Fruit fly (Drosophila melanogaster) whole organism, embryonic: ENCODE data around the gene sra.

ENCODE experiments used
- Aef1 ChIP-seq: fragments of 200-800 bp; sonication (Bioruptor generic); IDR thresholded peaks from 3 replicates; pipeline ENCODE4 v1.3.6; 2022; ENCODE audit warnings: missing biosample characterization, missing genetic modification characterization
- CG10959 ChIP-seq: fragments of 200-800 bp; sonication (Bioruptor generic); IDR thresholded peaks from 2 replicates; pipeline ENCODE4 v1.3.6; 2022; ENCODE audit warnings: missing biosample characterization, missing genetic modification characterization
- CG13624 ChIP-seq: fragments of 200-800 bp; sonication (Bioruptor generic); optimal IDR thresholded peaks from 2 replicates; lab custom pipeline; 2016; ENCODE audit warnings: missing biosample characterization, missing genetic modification characterization
- CG15269 ChIP-seq: fragments of 200-800 bp; sonication (Bioruptor generic); optimal IDR thresholded peaks from 2 replicates; lab custom pipeline; 2018; ENCODE audit warnings: missing biosample characterization, mild to moderate bottlenecking, missing genetic modification characterization, moderate library complexity
- CG15696 ChIP-seq: fragments of 200-800 bp; sonication (Bioruptor generic); optimal IDR thresholded peaks from 2 replicates; lab custom pipeline; 2019; ENCODE audit warnings: missing biosample characterization, mild to moderate bottlenecking, missing genetic modification characterization, moderate library complexity
- CG17802 ChIP-seq: fragments of 200-800 bp; sonication (Bioruptor generic); optimal IDR thresholded peaks from 2 replicates; lab custom pipeline; 2018; ENCODE audit warnings: missing biosample characterization, mild to moderate bottlenecking, missing genetic modification characterization, moderate library complexity
- CG1832 ChIP-seq: fragments of 200-800 bp; sonication (Bioruptor generic); optimal IDR thresholded peaks from 2 replicates; lab custom pipeline; 2017; ENCODE audit warnings: missing biosample characterization, mild to moderate bottlenecking, missing genetic modification characterization, inconsistent platforms
- CG18476 ChIP-seq: fragments of 200-800 bp; sonication (Bioruptor generic); optimal IDR thresholded peaks from 2 replicates; lab custom pipeline; 2016; ENCODE audit warnings: missing biosample characterization, mild to moderate bottlenecking, missing genetic modification characterization
- CG2202 ChIP-seq: fragments of 200-800 bp; sonication (Bioruptor generic); optimal IDR thresholded peaks from 2 replicates; lab custom pipeline; 2018; ENCODE audit warnings: missing biosample characterization, mild to moderate bottlenecking, missing genetic modification characterization
- CG30020 ChIP-seq: fragments of 200-800 bp; optimal IDR thresholded peaks from 2 replicates; lab custom pipeline; 2019; ENCODE audit warnings: missing biosample characterization, mild to moderate bottlenecking, missing genetic modification characterization, moderate library complexity
- CG34224 ChIP-seq: fragments of 200-800 bp; sonication (Bioruptor generic); IDR thresholded peaks from 3 replicates; pipeline ENCODE4 v1.3.6; 2022; ENCODE audit warnings: missing biosample characterization, missing genetic modification characterization; ENCODE audit not compliant: partially characterized antibody
- CG4854 ChIP-seq: fragments of 200-800 bp; sonication (Bioruptor generic); optimal IDR thresholded peaks from 2 replicates; lab custom pipeline; 2016; ENCODE audit warnings: missing biosample characterization, missing genetic modification characterization, inconsistent platforms
- CG6765 ChIP-seq: fragments of 200-800 bp; sonication (Bioruptor generic); optimal IDR thresholded peaks from 3 replicates; lab custom pipeline; 2017; ENCODE audit warnings: missing biosample characterization, mild to moderate bottlenecking, missing genetic modification characterization
- CG6791 ChIP-seq: fragments of 200-800 bp; sonication (Bioruptor generic); IDR thresholded peaks from 3 replicates; pipeline ENCODE4 v1.3.6; 2022; ENCODE audit warnings: missing biosample characterization, missing genetic modification characterization; ENCODE audit not compliant: partially characterized antibody
- CG7839 ChIP-seq: fragments of 200-800 bp; sonication (Bioruptor generic); optimal IDR thresholded peaks from 3 replicates; lab custom pipeline; 2018; ENCODE audit warnings: missing biosample characterization, mild to moderate bottlenecking, missing genetic modification characterization, moderate library complexity
- CTCF ChIP-seq: fragments of 200-800 bp; sonication (Bioruptor generic); optimal IDR thresholded peaks from 2 replicates; lab custom pipeline; 2017; ENCODE audit warnings: missing biosample characterization, mild to moderate bottlenecking, missing genetic modification characterization, moderate library complexity
- D ChIP-seq, 2 experiments: fragments of 200-800 bp in 1 of 2; fragments of >200 bp in 1 of 2; sonication (Bioruptor generic) in 1 of 2; optimal IDR thresholded peaks; 2 replicates in 1 of 2; 3 replicates in 1 of 2; lab custom pipeline; 2017; ENCODE audit warnings: mild to moderate bottlenecking in 1 of 2, missing biosample characterization in 1 of 2, missing genetic modification characterization in 1 of 2, missing genetic modification reagents in 1 of 2
- Dad ChIP-seq: fragments of 200-800 bp; sonication (Bioruptor generic); optimal IDR thresholded peaks from 3 replicates; lab custom pipeline; 2016; ENCODE audit warnings: missing biosample characterization, missing genetic modification characterization
- Deaf1 ChIP-seq: fragments of 200-800 bp; optimal IDR thresholded peaks from 3 replicates; lab custom pipeline; 2019; ENCODE audit warnings: missing biosample characterization, mild to moderate bottlenecking, missing genetic modification characterization, moderate library complexity
- Dip3 ChIP-seq: fragments of 200-800 bp; sonication (Bioruptor generic); optimal IDR thresholded peaks from 3 replicates; lab custom pipeline; 2016; ENCODE audit warnings: missing biosample characterization, missing genetic modification characterization
- Doc3 ChIP-seq: fragments of 200-800 bp; sonication (Bioruptor generic); IDR thresholded peaks from 3 replicates; pipeline ENCODE4 v1.3.6; 2022; ENCODE audit warnings: missing biosample characterization, missing genetic modification characterization; ENCODE audit not compliant: partially characterized antibody
- GATAe ChIP-seq: fragments of 200-800 bp; sonication (Bioruptor generic); conservative IDR thresholded peaks from 2 replicates; pipeline ENCODE4 v1.3.6; 2022; ENCODE audit warnings: missing biosample characterization, missing genetic modification characterization
- Hr39 ChIP-seq: fragments of >200 bp; optimal IDR thresholded peaks from 2 replicates; lab custom pipeline; 2017
- Mes4 ChIP-seq: fragments of 200-800 bp; sonication (Bioruptor generic); optimal IDR thresholded peaks from 2 replicates; lab custom pipeline; 2016; ENCODE audit warnings: missing biosample characterization, missing genetic modification characterization
- Ravus ChIP-seq: fragments of 200-800 bp; sonication (Bioruptor generic); IDR thresholded peaks from 2 replicates; pipeline ENCODE4 v1.3.6; 2022; ENCODE audit warnings: missing biosample characterization, missing genetic modification characterization
- Rfx ChIP-seq: fragments of 200-800 bp; sonication (Bioruptor generic); IDR thresholded peaks from 2 replicates; pipeline ENCODE4 v1.3.6; 2022; ENCODE audit warnings: missing biosample characterization, missing genetic modification characterization
- Scr ChIP-seq: fragments of 200-800 bp; sonication (Bioruptor generic); IDR thresholded peaks from 2 replicates; pipeline ENCODE4 v1.3.6; 2022; ENCODE audit warnings: missing biosample characterization, missing genetic modification characterization; ENCODE audit not compliant: partially characterized antibody
- Sin3A ChIP-seq: fragments of >200 bp; optimal IDR thresholded peaks from 2 replicates; lab custom pipeline; 2018
- Vsx1 ChIP-seq: fragments of 200-800 bp; sonication (Bioruptor generic); optimal IDR thresholded peaks from 2 replicates; lab custom pipeline; 2017; ENCODE audit warnings: missing biosample characterization, mild to moderate bottlenecking, missing genetic modification characterization, missing genetic modification reagents
- abd-A ChIP-seq: fragments of 200-800 bp; sonication (Bioruptor generic); optimal IDR thresholded peaks from 3 replicates; lab custom pipeline; 2019; ENCODE audit warnings: missing biosample characterization, mild to moderate bottlenecking, missing genetic modification characterization, moderate library complexity
- btn ChIP-seq: fragments of 200-800 bp; sonication (Bioruptor generic); optimal IDR thresholded peaks from 2 replicates; lab custom pipeline; 2016; ENCODE audit warnings: missing biosample characterization, missing genetic modification characterization
- caup ChIP-seq: fragments of 200-800 bp; sonication (Bioruptor generic); optimal IDR thresholded peaks from 3 replicates; lab custom pipeline; 2017; ENCODE audit warnings: missing biosample characterization, mild to moderate bottlenecking, missing genetic modification characterization, moderate library complexity; ENCODE audit not compliant: severe bottlenecking
- fd96Cb ChIP-seq: fragments of 200-800 bp; sonication (Bioruptor generic); optimal IDR thresholded peaks from 2 replicates; lab custom pipeline; 2018; ENCODE audit warnings: missing biosample characterization, mild to moderate bottlenecking, missing genetic modification characterization, moderate library complexity
- gcm2 ChIP-seq: fragments of 200-800 bp; sonication (Bioruptor generic); optimal IDR thresholded peaks from 2 replicates; lab custom pipeline; 2016; ENCODE audit warnings: missing biosample characterization, missing genetic modification characterization
- grn ChIP-seq: fragments of 200-800 bp; sonication (Bioruptor generic); optimal IDR thresholded peaks from 3 replicates; lab custom pipeline; 2017; ENCODE audit warnings: missing biosample characterization, missing genetic modification characterization
- gsb ChIP-seq: fragments of 200-800 bp; sonication (Bioruptor generic); IDR thresholded peaks from 2 replicates; pipeline ENCODE4 v1.3.6; 2022; ENCODE audit warnings: missing biosample characterization, missing genetic modification characterization
- ham ChIP-seq: fragments of 200-800 bp; sonication (Bioruptor generic); IDR thresholded peaks from 2 replicates; pipeline ENCODE4 v1.3.6; 2022; ENCODE audit warnings: missing biosample characterization, missing genetic modification characterization
- knrl ChIP-seq: fragments of 200-800 bp; sonication (Bioruptor generic); IDR thresholded peaks from 3 replicates; pipeline ENCODE4 v1.3.6; 2022; ENCODE audit warnings: missing biosample characterization, missing genetic modification characterization; ENCODE audit not compliant: partially characterized antibody
- maf-S ChIP-seq: fragments of 200-800 bp; sonication (Bioruptor generic); optimal IDR thresholded peaks from 2 replicates; lab custom pipeline; 2016; ENCODE audit warnings: missing biosample characterization, missing genetic modification characterization
- nmo ChIP-seq: fragments of 200-800 bp; sonication (Bioruptor generic); optimal IDR thresholded peaks from 2 replicates; lab custom pipeline; 2018; ENCODE audit warnings: missing biosample characterization, mild to moderate bottlenecking, missing genetic modification characterization, moderate library complexity
- onecut ChIP-seq: fragments of 200-800 bp; sonication (Bioruptor generic); IDR thresholded peaks from 2 replicates; pipeline ENCODE4 v1.3.6; 2022; ENCODE audit warnings: missing biosample characterization, missing genetic modification characterization
- peb ChIP-seq: fragments of 200-800 bp; sonication (Bioruptor generic); IDR thresholded peaks from 2 replicates; pipeline ENCODE4 v1.3.6; 2022; ENCODE audit warnings: missing biosample characterization, missing genetic modification characterization
- sc ChIP-seq, 3 experiments: fragments of >200 bp in 2 of 3; fragments of 200-800 bp in 1 of 3; sonication (Bioruptor generic) in 1 of 3; optimal IDR thresholded peaks; 2 replicates in 2 of 3; 3 replicates in 1 of 3; lab custom pipeline; 2017; ENCODE audit warnings: mild to moderate bottlenecking in 1 of 3, missing biosample characterization in 1 of 3, missing genetic modification characterization in 1 of 3, missing genetic modification reagents in 1 of 3
- slbo ChIP-seq: fragments of 200-800 bp; sonication (Bioruptor generic); IDR thresholded peaks from 2 replicates; pipeline ENCODE4 v1.3.6; 2022; ENCODE audit warnings: missing biosample characterization, missing genetic modification characterization
- sug ChIP-seq: fragments of 200-800 bp; optimal IDR thresholded peaks from 2 replicates; lab custom pipeline; 2019; ENCODE audit warnings: missing biosample characterization, mild to moderate bottlenecking, missing genetic modification characterization, moderate library complexity
- twi ChIP-seq: fragments of 200-800 bp; optimal IDR thresholded peaks from 2 replicates; lab custom pipeline; 2019; ENCODE audit warnings: missing biosample characterization, mild to moderate bottlenecking, missing genetic modification characterization, moderate library complexity
- wdn ChIP-seq: fragments of 200-800 bp; sonication (Bioruptor generic); IDR thresholded peaks from 2 replicates; pipeline ENCODE4 v1.3.6; 2022; ENCODE audit warnings: missing biosample characterization, missing genetic modification characterization
- z ChIP-seq: fragments of 200-800 bp; sonication (Bioruptor generic); IDR thresholded peaks from 3 replicates; pipeline ENCODE4 v1.3.6; 2022; ENCODE audit warnings: missing biosample characterization, missing genetic modification characterization

sra gene

dm6 chr3R:16231385-16232307 is 44.8 kb downstream of the sra start (continued):
- no peak for TF ChIP-seq gsb (GFP tag; lab: Robert Waterston, UW)
- TF ChIP-seq CG4854 (GFP tag; lab: Kevin White, UChicago) = peak; percentile 40
- TF ChIP-seq CG15696 = peak; percentile 50
- TF ChIP-seq D (optimal IDR thresholded peaks at IDR 0.05; lab: Kevin White, UChicago) = no peak
- TF ChIP-seq D (GFP tag; optimal IDR thresholded peaks at IDR 0.05; lab: Kevin White, UChicago) = peak; percentile 73
- peak; percentile 62 for TF ChIP-seq CG18476 (GFP tag; lab: Kevin White, UChicago)
- no peak for TF ChIP-seq Rfx
- no peak for TF ChIP-seq z (GFP tag; lab: Robert Waterston, UW)
- no peak for TF ChIP-seq Aef1 (GFP tag; lab: Robert Waterston, UW)
- no peak for TF ChIP-seq GATAe (GFP tag; lab: Robert Waterston, UW)
- no peak for TF ChIP-seq sc (optimal IDR thresholded peaks at IDR 0.05; lab: Kevin White, UChicago)
- TF ChIP-seq sc (GFP tag; optimal IDR thresholded peaks at IDR 0.05; lab: Kevin White, UChicago) = peak; percentile 75
- no peak for TF ChIP-seq Ravus (GFP tag; lab: Robert Waterston, UW)
- TF ChIP-seq twi = peak; percentile 53
- peak; percentile 80 for TF ChIP-seq fd96Cb
- peak; percentile 84 for TF ChIP-seq CG7839
- peak; percentile 40 for TF ChIP-seq CTCF (GFP tag; lab: Kevin White, UChicago)
- peak; percentile 85 for TF ChIP-seq nmo (GFP tag; lab: Kevin White, UChicago)
- no peak for TF ChIP-seq ham (GFP tag; lab: Robert Waterston, UW)
- TF ChIP-seq peb (GFP tag; lab: Robert Waterston, UW) = no peak
- no peak for TF ChIP-seq Doc3 (GFP tag; lab: Robert Waterston, UW)
- peak; percentile 64 for TF ChIP-seq gcm2
- no peak for TF ChIP-seq wdn (GFP tag; lab: Robert Waterston, UW)
- TF ChIP-seq grn = no peak
- peak; percentile 56 for TF ChIP-seq Deaf1 (tag; lab: Kevin White, UChicago)
- TF ChIP-seq CG30020 (tag; lab: Kevin White, UChicago) = peak; percentile 25
- peak; percentile 68 for TF ChIP-seq maf-S (GFP tag; lab: Kevin White, UChicago)
- peak; percentile 66 for TF ChIP-seq Mes4 (GFP tag; lab: Kevin White, UChicago)
- peak; percentile 9 for TF ChIP-seq Dad
- peak; percentile 81 for TF ChIP-seq CG15269 (tag; lab: Kevin White, UChicago)
- peak; percentile 84 for TF ChIP-seq abd-A (tag; lab: Kevin White, UChicago)
- TF ChIP-seq CG13624 (GFP tag; lab: Kevin White, UChicago) = peak; percentile 59
- peak; percentile 68 for TF ChIP-seq Dip3
- no peak for TF ChIP-seq Scr (GFP tag; lab: Robert Waterston, UW)
- TF ChIP-seq knrl = no peak
- no peak for TF ChIP-seq slbo (GFP tag; lab: Robert Waterston, UW)
- TF ChIP-seq sug (tag; lab: Kevin White, UChicago) = peak; percentile 67
- TF ChIP-seq Sin3A (lab: Kevin White, UChicago) = no peak
- peak; percentile 50 for TF ChIP-seq CG17802 (tag; lab: Kevin White, UChicago)
- no peak for TF ChIP-seq CG1832 (GFP tag; lab: Kevin White, UChicago)
- no peak for TF ChIP-seq Vsx1 (GFP tag; lab: Kevin White, UChicago)
- no peak for TF ChIP-seq Hr39 (lab: Kevin White, UChicago)
- TF ChIP-seq caup (GFP tag; lab: Kevin White, UChicago) = peak; percentile 64
- TF ChIP-seq onecut (GFP tag; lab: Robert Waterston, UW) = 0 out of 2 replicates have a peak, but pooled peaks have one; percentile 17
- TF ChIP-seq CG2202 (tag; lab: Kevin White, UChicago) = peak; percentile 34
- no peak for TF ChIP-seq CG34224
- TF ChIP-seq btn (GFP tag; lab: Kevin White, UChicago) = peak; percentile 61
- no peak for TF ChIP-seq CG6791 (GFP tag; lab: Robert Waterston, UW)
- TF ChIP-seq CG10959 = no peak
- no peak for TF ChIP-seq CG6765 (GFP tag; lab: Kevin White, UChicago)
